Fruit fly (Drosophila melanogaster) whole organism, wandering third instar larva: ENCODE measurements around the gene CG33120.
A peak's percentile ranks its signal among the peaks of the same experiment; 100 is the strongest.

Experiments
- Abd-B ChIP-seq: fragments of >200 bp; optimal IDR thresholded peaks from 2 replicates; lab custom pipeline; 2017; ENCODE audit warnings: missing biosample characterization, missing genetic modification characterization
- CG32264 ChIP-seq: fragments of 200-800 bp; sonication (Bioruptor generic); optimal IDR thresholded peaks from 2 replicates; lab custom pipeline; 2016; ENCODE audit warnings: missing biosample characterization, missing genetic modification characterization
- CG9705 ChIP-seq: fragments of 200-800 bp; sonication (Bioruptor generic); optimal IDR thresholded peaks from 2 replicates; lab custom pipeline; 2018; ENCODE audit warnings: missing biosample characterization, mild to moderate bottlenecking, missing genetic modification characterization
- Dfd ChIP-seq: fragments of >200 bp; optimal IDR thresholded peaks from 2 replicates; lab custom pipeline; 2017; ENCODE audit warnings: missing biosample characterization, missing genetic modification characterization
- Dif ChIP-seq: fragments of 200-275, 200-300 bp; sonication (Bioruptor generic); optimal IDR thresholded peaks from 2 replicates; lab custom pipeline; 2018; ENCODE audit warnings: missing biosample characterization, missing genetic modification characterization; ENCODE audit not compliant: partially characterized antibody
- GATAd ChIP-seq: sonication (Bioruptor generic); optimal IDR thresholded peaks from 2 replicates; lab custom pipeline; 2016; ENCODE audit warnings: missing biosample characterization, missing genetic modification characterization
- HLH106 ChIP-seq: fragments of 200-800 bp; optimal IDR thresholded peaks from 3 replicates; lab custom pipeline; 2019; ENCODE audit warnings: missing biosample characterization, mild to moderate bottlenecking, missing genetic modification characterization, moderate library complexity
- Hnf4 ChIP-seq: fragments of 200-800 bp; sonication (Bioruptor generic); optimal IDR thresholded peaks from 2 replicates; lab custom pipeline; 2016; ENCODE audit warnings: missing biosample characterization, mild to moderate bottlenecking, missing genetic modification characterization
- Hr78 ChIP-seq: fragments of >200 bp; optimal IDR thresholded peaks from 2 replicates; lab custom pipeline; 2017; ENCODE audit warnings: missing biosample characterization, missing genetic modification characterization
- Hr83 ChIP-seq: fragments of 200-300 bp; sonication (Bioruptor generic); optimal IDR thresholded peaks from 2 replicates; lab custom pipeline; 2016; ENCODE audit warnings: missing biosample characterization, mild to moderate bottlenecking, missing genetic modification characterization, moderate library complexity; ENCODE audit not compliant: poor library complexity, severe bottlenecking
- Jra ChIP-seq: sonication (Bioruptor generic); optimal IDR thresholded peaks from 2 replicates; lab custom pipeline; 2016; ENCODE audit warnings: missing biosample characterization, missing genetic modification characterization
- Myc ChIP-seq: fragments of >200 bp; optimal IDR thresholded peaks from 2 replicates; lab custom pipeline; 2017
- N ChIP-seq: fragments of >200 bp; optimal IDR thresholded peaks from 2 replicates; lab custom pipeline; 2018; ENCODE audit warnings: missing biosample characterization, missing external identifiers, missing genetic modification characterization
- OdsH ChIP-seq: fragments of 200-800 bp; sonication (Bioruptor generic); optimal IDR thresholded peaks from 2 replicates; lab custom pipeline; 2016; ENCODE audit warnings: missing biosample characterization, mild to moderate bottlenecking, missing genetic modification characterization
- Rel ChIP-seq, 2 experiments: fragments of 200-800 bp; sonication (Bioruptor generic) in 1 of 2; optimal IDR thresholded peaks; 2 replicates in 1 of 2; 3 replicates in 1 of 2; lab custom pipeline; 2016 to 2019; ENCODE audit warnings: mild to moderate bottlenecking in 2 of 2, missing biosample characterization in 2 of 2, missing genetic modification characterization in 2 of 2, moderate library complexity in 1 of 2
- Sp1 ChIP-seq: fragments of 200-800 bp; sonication (Bioruptor generic); optimal IDR thresholded peaks from 3 replicates; lab custom pipeline; 2019; ENCODE audit warnings: missing biosample characterization, mild to moderate bottlenecking, missing genetic modification characterization, moderate library complexity
- Vsx2 ChIP-seq: fragments of 200-300, 225-300 bp; sonication (Bioruptor generic); optimal IDR thresholded peaks from 2 replicates; lab custom pipeline; 2018; ENCODE audit warnings: missing biosample characterization, missing genetic modification characterization; ENCODE audit not compliant: partially characterized antibody
- br ChIP-seq: fragments of 200-800 bp; sonication (Bioruptor generic); optimal IDR thresholded peaks from 2 replicates; lab custom pipeline; 2016; ENCODE audit warnings: missing biosample characterization, missing genetic modification characterization
- brk ChIP-seq: fragments of 200-800 bp; sonication (Bioruptor generic); optimal IDR thresholded peaks from 2 replicates; lab custom pipeline; 2016; ENCODE audit warnings: missing biosample characterization, mild to moderate bottlenecking, missing genetic modification characterization
- dl ChIP-seq, 2 experiments: fragments of 175-275, 200-275 bp in 1 of 2; fragments of 200-275 bp in 1 of 2; sonication (Bioruptor generic); optimal IDR thresholded peaks; lab custom pipeline; 2018; ENCODE audit warnings: mild to moderate bottlenecking in 2 of 2, missing biosample characterization in 2 of 2, missing genetic modification characterization in 2 of 2, moderate library complexity in 2 of 2; ENCODE audit not compliant: partially characterized antibody in 2 of 2, insufficient read depth in 1 of 2
- dsf ChIP-seq: sonication (Bioruptor generic); optimal IDR thresholded peaks from 2 replicates; lab custom pipeline; 2016; ENCODE audit warnings: missing biosample characterization, missing genetic modification characterization, borderline replicate concordance
- ey ChIP-seq: fragments of 200-800 bp; sonication (Bioruptor generic); optimal IDR thresholded peaks from 2 replicates; lab custom pipeline; 2016; ENCODE audit warnings: missing biosample characterization, missing genetic modification characterization
- foxo ChIP-seq, 2 experiments: fragments of 200-800 bp; sonication (Bioruptor generic); optimal IDR thresholded peaks; 2 replicates in 1 of 2; 3 replicates in 1 of 2; lab custom pipeline; 2016 to 2017; ENCODE audit warnings: missing biosample characterization in 2 of 2, missing genetic modification characterization in 2 of 2
- fru ChIP-seq: fragments of 200-800 bp; sonication (Bioruptor generic); optimal IDR thresholded peaks from 3 replicates; lab custom pipeline; 2016; ENCODE audit warnings: missing biosample characterization, mild to moderate bottlenecking, missing genetic modification characterization
- jim ChIP-seq: fragments of 175-275, 200-325 bp; sonication (Bioruptor generic); optimal IDR thresholded peaks from 2 replicates; lab custom pipeline; 2016; ENCODE audit warnings: missing biosample characterization, mild to moderate bottlenecking, missing genetic modification characterization
- lola ChIP-seq: fragments of >200 bp; optimal IDR thresholded peaks from 2 replicates; lab custom pipeline; 2017; ENCODE audit warnings: missing biosample characterization, missing genetic modification characterization
- pan ChIP-seq: fragments of >200 bp; optimal IDR thresholded peaks from 2 replicates; lab custom pipeline; 2017
- psq ChIP-seq: fragments of 200-800 bp; sonication (Bioruptor generic); optimal IDR thresholded peaks from 3 replicates; lab custom pipeline; 2017; ENCODE audit warnings: missing biosample characterization, mild to moderate bottlenecking, missing genetic modification characterization, moderate library complexity
- rgr ChIP-seq: fragments of 200-800 bp; sonication (Bioruptor generic); optimal IDR thresholded peaks from 3 replicates; lab custom pipeline; 2016; ENCODE audit warnings: missing biosample characterization, mild to moderate bottlenecking, missing genetic modification characterization
- sage ChIP-seq: fragments of 200-800 bp; sonication (Bioruptor generic); optimal IDR thresholded peaks from 2 replicates; lab custom pipeline; 2016; ENCODE audit warnings: missing biosample characterization, mild to moderate bottlenecking, missing genetic modification characterization
- sv ChIP-seq: fragments of 200-800 bp; sonication (Bioruptor generic); optimal IDR thresholded peaks from 3 replicates; lab custom pipeline; 2016; ENCODE audit warnings: missing biosample characterization, missing genetic modification characterization
- tai ChIP-seq: sonication (Bioruptor generic); optimal IDR thresholded peaks from 2 replicates; lab custom pipeline; 2016; ENCODE audit warnings: missing biosample characterization, missing genetic modification characterization
- woc ChIP-seq: sonication (Bioruptor generic); optimal IDR thresholded peaks from 2 replicates; lab custom pipeline; 2016; ENCODE audit warnings: missing biosample characterization, mild to moderate bottlenecking, missing genetic modification characterization

CG33120 gene

DNA sequence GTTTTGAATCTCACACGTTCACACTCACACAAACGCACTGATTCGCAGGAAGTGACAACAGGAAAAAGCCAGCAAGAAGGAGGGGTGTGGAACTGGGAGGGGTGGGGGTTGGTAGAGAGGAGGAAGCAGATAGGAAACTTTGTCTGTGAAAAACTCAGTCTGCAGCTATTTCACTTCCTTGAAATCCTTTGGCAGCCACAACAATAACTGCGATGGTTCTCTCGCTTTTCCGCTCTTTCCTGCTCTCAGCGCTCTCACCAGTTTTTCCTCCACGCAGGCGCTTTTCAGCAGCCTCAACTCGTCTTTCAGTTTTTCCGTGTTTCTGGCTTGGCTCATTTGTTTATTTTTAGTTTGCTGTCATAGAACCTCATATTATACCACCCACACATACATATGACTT lies 2.5 kb upstream of the CG33120 start:
- TF ChIP-seq Vsx2 = no peak
- no peak for TF ChIP-seq Rel (GFP tag; optimal IDR thresholded peaks at IDR 0.05; lab: Kevin White, UChicago)
- no peak for TF ChIP-seq Rel (tag; optimal IDR thresholded peaks at IDR 0.05; lab: Kevin White, UChicago)
- TF ChIP-seq pan (lab: Kevin White, UChicago) = no peak
- TF ChIP-seq N (GFP tag; lab: Kevin White, UChicago) = no peak
- TF ChIP-seq dsf (GFP tag; lab: Kevin White, UChicago) = no peak
- no peak for TF ChIP-seq jim (GFP tag; lab: Kevin White, UChicago)
- TF ChIP-seq Hr83 (GFP tag; lab: Kevin White, UChicago) = no peak
- no peak for TF ChIP-seq sv (GFP tag; lab: Kevin White, UChicago)
- TF ChIP-seq sage (GFP tag; lab: Kevin White, UChicago) = no peak
- TF ChIP-seq ey (GFP tag; lab: Kevin White, UChicago) = no peak
- TF ChIP-seq Myc (lab: Kevin White, UChicago) = no peak
- TF ChIP-seq lola (GFP tag; lab: Kevin White, UChicago) = no peak
- no peak for TF ChIP-seq fru (GFP tag; lab: Kevin White, UChicago)
- no peak for TF ChIP-seq Dfd (GFP tag; lab: Kevin White, UChicago)
- TF ChIP-seq CG32264 (GFP tag; lab: Kevin White, UChicago) = no peak
- no peak for TF ChIP-seq CG9705 (GFP tag; lab: Kevin White, UChicago)
- TF ChIP-seq woc = no peak
- no peak for TF ChIP-seq tai
- no peak for TF ChIP-seq br
- TF ChIP-seq foxo (GFP tag; optimal IDR thresholded peaks at IDR 0.05; lab: Kevin White, UChicago) = no peak

DNA sequence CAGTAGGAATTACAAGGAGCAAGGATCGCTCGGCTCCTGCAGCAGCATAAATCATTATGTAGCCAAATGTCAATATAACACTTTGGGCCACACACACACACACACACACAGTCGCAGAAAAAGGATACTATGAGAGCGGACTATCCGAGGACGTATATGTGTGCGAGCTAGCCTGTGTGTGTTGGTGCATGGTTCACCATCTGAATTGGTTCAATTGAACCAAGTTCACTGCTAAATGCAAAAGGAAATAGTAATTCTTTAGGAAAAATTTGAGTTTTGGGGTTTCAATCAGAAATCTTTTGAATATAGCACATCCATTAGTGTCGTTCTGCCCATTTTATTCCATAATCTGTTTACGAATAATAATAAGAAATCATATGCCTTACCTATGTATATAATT lies 1.8 kb upstream of the CG33120 start:
- TF ChIP-seq Hnf4 (GFP tag; lab: Kevin White, UChicago) = no peak
- no peak for TF ChIP-seq woc
- no peak for TF ChIP-seq dl (GFP tag; optimal IDR thresholded peaks at IDR 0.05; lab: Kevin White, UChicago; ENCODE audit: insufficient read depth in 1 of 2, partially characterized antibody in 2 of 2)
- TF ChIP-seq Hr83 (GFP tag; lab: Kevin White, UChicago) = no peak
- TF ChIP-seq rgr (GFP tag; lab: Kevin White, UChicago) = no peak
- no peak for TF ChIP-seq brk (GFP tag; lab: Kevin White, UChicago)
- TF ChIP-seq OdsH (GFP tag; lab: Kevin White, UChicago) = no peak
- no peak for TF ChIP-seq HLH106
- no peak for TF ChIP-seq GATAd (GFP tag; lab: Kevin White, UChicago)
- TF ChIP-seq Hr78 (GFP tag; lab: Kevin White, UChicago) = no peak
- no peak for TF ChIP-seq br
- TF ChIP-seq CG32264 (GFP tag; lab: Kevin White, UChicago) = no peak
- no peak for TF ChIP-seq Sp1 (GFP tag; lab: Kevin White, UChicago)
- no peak for TF ChIP-seq Dfd (GFP tag; lab: Kevin White, UChicago)
- no peak for TF ChIP-seq Jra (GFP tag; lab: Kevin White, UChicago)
- TF ChIP-seq psq = no peak
- no peak for TF ChIP-seq Abd-B (GFP tag; lab: Kevin White, UChicago)
- no peak for TF ChIP-seq tai
- TF ChIP-seq jim (GFP tag; lab: Kevin White, UChicago) = no peak

DNA sequence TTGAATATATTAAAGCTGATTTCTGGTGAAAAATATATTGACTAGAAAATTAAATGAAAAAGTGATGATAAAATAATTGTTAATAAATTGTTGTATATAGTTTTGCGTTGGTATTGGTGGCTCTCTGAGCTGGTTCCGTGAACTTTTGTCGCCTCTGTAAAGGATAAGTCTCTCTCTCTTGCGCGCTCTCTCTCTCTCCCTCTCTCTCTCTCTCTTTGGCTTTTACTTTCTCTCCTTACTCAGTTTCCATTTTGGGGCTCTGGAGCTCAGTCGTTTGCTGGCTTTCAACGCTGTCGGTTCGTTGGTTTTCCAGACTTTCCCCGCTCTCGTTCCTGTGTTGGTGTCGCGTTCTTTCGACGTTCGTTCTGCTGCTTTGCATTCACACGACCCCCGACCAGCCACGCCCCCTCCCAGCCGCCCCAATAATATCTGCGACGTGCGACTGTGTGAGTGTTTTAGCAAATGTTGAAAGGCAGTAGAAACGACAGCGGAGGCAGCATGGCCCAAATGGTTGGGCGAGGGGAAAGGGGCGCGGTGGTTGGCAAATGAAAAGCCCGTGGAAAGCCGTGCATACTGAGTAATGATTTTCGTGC lies 634 bp upstream of the CG33120 start, which contains the start of gene CG17321:
TSS of gene CG17321 (plus strand) at position 268 of the 593 bp plus-strand sequence.
- TF ChIP-seq Jra (GFP tag; lab: Kevin White, UChicago) (no peak), jim (GFP tag; lab: Kevin White, UChicago) (no peak), CG32264 (GFP tag; lab: Kevin White, UChicago) (no peak), Vsx2 (peak; percentile 62), ey (GFP tag; lab: Kevin White, UChicago) (no peak), Dif (GFP tag; lab: Kevin White, UChicago) (peak; percentile 87), Myc (lab: Kevin White, UChicago) (no peak), dsf (GFP tag; lab: Kevin White, UChicago) (no peak), brk (GFP tag; lab: Kevin White, UChicago) (no peak), sage (GFP tag; lab: Kevin White, UChicago) (no peak), HLH106 (no peak), dl (GFP tag; optimal IDR thresholded peaks at IDR 0.05; lab: Kevin White, UChicago; ENCODE audit: insufficient read depth in 1 of 2, partially characterized antibody in 2 of 2) (peak; percentile 5 to 77)
